Worm (Caenorhabditis elegans): ENCODE data around the gene K10H10.6.

ce11 chrII:14488661-14489060 is 14.4 kb upstream of the K10H10.6 start, which contains the start of gene usp-14:
- no peak for TF ChIP-seq ama-1 (optimal IDR thresholded peaks at IDR 0.05)
- TF ChIP-seq pha-2 (tag; optimal IDR thresholded peaks at IDR 0.05), result no peak
- no peak for TF ChIP-seq unc-86 (tag; optimal IDR thresholded peaks at IDR 0.05)
- TF ChIP-seq mec-3 (tag; optimal IDR thresholded peaks at IDR 0.05; ENCODE audit: borderline replicate concordance), result no peak
- no peak for TF ChIP-seq ceh-19 (GFP tag; optimal IDR thresholded peaks at IDR 0.05)
- no peak for TF ChIP-seq sdc-2 (tag; optimal IDR thresholded peaks at IDR 0.05)

All from whole organism, late embryonic.